Fruit fly (Drosophila melanogaster): ENCODE results near the gene Pkc98E.

Gene Pkc98E

dm6 chr3R:29075631-29076398, 36.9 kb downstream of the Pkc98E start (continued):
- TF ChIP-seq CG2889 (GFP tag; IDR thresholded peaks at IDR 0.05): no peak
- no peak for TF ChIP-seq zen2 (GFP tag; IDR thresholded peaks at IDR 0.05; ENCODE audit: partially characterized antibody)
- TF ChIP-seq Dad (GFP tag; optimal IDR thresholded peaks at IDR 0.05): no peak
- TF ChIP-seq CG18619 (GFP tag; optimal IDR thresholded peaks at IDR 0.05): no peak
- TF ChIP-seq schlank (tag; optimal IDR thresholded peaks at IDR 0.05): no peak
- no peak for TF ChIP-seq Mes4 (GFP tag; optimal IDR thresholded peaks at IDR 0.05)
- no peak for TF ChIP-seq YL-1 (GFP tag; optimal IDR thresholded peaks at IDR 0.05)
- TF ChIP-seq lilli (GFP tag; optimal IDR thresholded peaks at IDR 0.05): peak; percentile 9
- no peak for TF ChIP-seq CG15601 (tag; optimal IDR thresholded peaks at IDR 0.05)
- TF ChIP-seq HLH3B (GFP tag; IDR thresholded peaks at IDR 0.05): no peak
- TF ChIP-seq CG2120 (GFP tag; optimal IDR thresholded peaks at IDR 0.05): peak; percentile 47
- TF ChIP-seq Drgx (GFP tag; IDR thresholded peaks at IDR 0.05): peak; percentile 3; the same call in 1 of the 2 replicates
- no peak for TF ChIP-seq chm (GFP tag; IDR thresholded peaks at IDR 0.05)
- TF ChIP-seq tap (tag; optimal IDR thresholded peaks at IDR 0.05): no peak
- TF ChIP-seq B-H2 (GFP tag; optimal IDR thresholded peaks at IDR 0.05): no peak
- TF ChIP-seq CG2678 (tag; optimal IDR thresholded peaks at IDR 0.05): peak; percentile 55
- TF ChIP-seq CG5245 (GFP tag; optimal IDR thresholded peaks at IDR 0.05): no peak
- peak; percentile 35; the same call in 1 of the 2 replicates for TF ChIP-seq Ada2b (GFP tag; IDR thresholded peaks at IDR 0.05)
- TF ChIP-seq CG9797 (GFP tag; optimal IDR thresholded peaks at IDR 0.05): no peak
- TF ChIP-seq slbo (GFP tag; IDR thresholded peaks at IDR 0.05): peak; percentile 55
- no peak for TF ChIP-seq CG10209 (GFP tag; optimal IDR thresholded peaks at IDR 0.05)
- TF ChIP-seq CG10431 (GFP tag; optimal IDR thresholded peaks at IDR 0.05): no peak
- TF ChIP-seq CG3838 (GFP tag; optimal IDR thresholded peaks at IDR 0.05): no peak
- TF ChIP-seq gcm (GFP tag; optimal IDR thresholded peaks at IDR 0.05): no peak
- TF ChIP-seq nerfin-1 (tag; optimal IDR thresholded peaks at IDR 0.05): no peak
- peak; percentile 70 for TF ChIP-seq CG11696 (GFP tag; IDR thresholded peaks at IDR 0.05)
- no peak for TF ChIP-seq CG15514 (GFP tag; optimal IDR thresholded peaks at IDR 0.05)
- no peak for TF ChIP-seq fd96Cb (tag; optimal IDR thresholded peaks at IDR 0.05)
- TF ChIP-seq jing (GFP tag; optimal IDR thresholded peaks at IDR 0.05): no peak
- no peak for TF ChIP-seq ranshi (GFP tag; IDR thresholded peaks at IDR 0.05)
- TF ChIP-seq Nf-YB (GFP tag; optimal IDR thresholded peaks at IDR 0.05): no peak
- peak; percentile 21; the same call in 1 of the 2 replicates for TF ChIP-seq Xrp1 (GFP tag; IDR thresholded peaks at IDR 0.05)
- peak in 1 of 2 experiments; percentile 1 for TF ChIP-seq dpn (GFP tag; optimal IDR thresholded peaks at IDR 0.05)
- peak; percentile 73 for TF ChIP-seq CG18599 (GFP tag; optimal IDR thresholded peaks at IDR 0.05)
- TF ChIP-seq sima (GFP tag; optimal IDR thresholded peaks at IDR 0.05): no peak
- TF ChIP-seq CG7357 (GFP tag; IDR thresholded peaks at IDR 0.05): no peak
- peak; percentile 9 for TF ChIP-seq lbe (GFP tag; optimal IDR thresholded peaks at IDR 0.05)
- 0 out of 2 replicates have a peak, but pooled peaks have one; percentile 20 for TF ChIP-seq wdn (GFP tag; IDR thresholded peaks at IDR 0.05)
- peak; percentile 13 for TF ChIP-seq Blimp-1 (GFP tag; optimal IDR thresholded peaks at IDR 0.05)
- TF ChIP-seq CG1024 (GFP tag; IDR thresholded peaks at IDR 0.05): no peak
- no peak for TF ChIP-seq dysf (GFP tag; IDR thresholded peaks at IDR 0.05)
- no peak for TF ChIP-seq bbx (GFP tag; IDR thresholded peaks at IDR 0.05; ENCODE audit: partially characterized antibody)
- no peak for TF ChIP-seq scrt (GFP tag; optimal IDR thresholded peaks at IDR 0.05)
- no peak for TF ChIP-seq unc-4 (GFP tag; IDR thresholded peaks at IDR 0.05; ENCODE audit: partially characterized antibody)
- TF ChIP-seq CG12769 (tag; optimal IDR thresholded peaks at IDR 0.05): peak; percentile 56
- no peak for TF ChIP-seq kni (GFP tag; optimal IDR thresholded peaks at IDR 0.05)
- no peak for TF ChIP-seq CG8089 (GFP tag; optimal IDR thresholded peaks at IDR 0.05)
- no peak for TF ChIP-seq Hr39 (optimal IDR thresholded peaks at IDR 0.05)
- no peak for TF ChIP-seq MBD-R2 (GFP tag; IDR thresholded peaks at IDR 0.05)
- no peak for TF ChIP-seq bab2 (GFP tag; optimal IDR thresholded peaks at IDR 0.05)
